Worm (Caenorhabditis elegans) whole organism, early embryonic: ENCODE measurements around the gene ufbp-1.

Experiments
- F13C5.2 ChIP-seq: sonication (generic microtip); optimal IDR thresholded peaks from 2 replicates; lab custom pipeline; 2017; ENCODE audit warnings: mild to moderate bottlenecking, missing genetic modification characterization, inconsistent platforms, missing compliant biosample characterization
- flt-1 ChIP-seq: fragments of 200-800 bp; sonication (Bioruptor generic); IDR thresholded peaks from 2 replicates; pipeline ENCODE4 v1.3.6; 2022; ENCODE audit warnings: missing genetic modification characterization, missing compliant biosample characterization

DNA sequence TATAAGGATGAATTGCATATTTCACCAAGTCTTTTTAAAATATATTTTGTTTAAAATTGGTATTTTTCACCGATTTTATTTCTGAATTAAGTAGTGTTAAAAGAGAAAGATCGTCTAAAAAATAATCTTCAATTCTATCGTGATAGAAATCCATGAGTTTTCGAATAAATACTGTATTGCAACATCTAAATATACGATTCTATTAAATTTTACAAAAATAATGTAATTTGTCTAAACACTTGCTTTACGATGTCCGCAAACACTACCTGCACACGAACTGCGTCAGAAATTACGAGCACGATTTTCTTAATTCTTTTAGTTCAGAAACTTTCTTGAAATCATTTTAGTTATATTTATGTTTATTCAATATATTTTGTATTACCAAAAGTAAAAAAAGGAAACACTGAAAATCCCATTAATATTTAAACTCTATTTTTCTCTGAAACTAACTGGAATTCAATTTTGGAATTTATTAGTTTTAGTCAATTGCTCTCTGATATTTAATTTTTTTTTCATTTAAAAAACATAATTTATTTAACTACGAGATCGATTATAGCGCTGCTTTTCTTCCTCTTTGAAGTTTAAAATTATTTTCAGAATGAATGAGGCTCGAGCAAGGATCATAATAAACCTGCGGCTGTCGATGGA, 5.9 kb upstream of the ufbp-1 start, which contains the start of gene mrpl-32:
- TF ChIP-seq F13C5.2 (tag; lab: Kevin White, UChicago) (no peak), flt-1 (GFP tag; lab: Robert Waterston, UW) (no peak)
